Fruit fly (Drosophila melanogaster) whole organism, embryonic: ENCODE data around the gene Glut4EF.

Experiments used
- Atf-2 ChIP-seq: fragments of 200-800 bp; sonication (Bioruptor generic); optimal IDR thresholded peaks from 2 replicates; lab custom pipeline; 2016; ENCODE audit warnings: missing biosample characterization, missing genetic modification characterization
- Awh ChIP-seq: fragments of 200-800 bp; sonication (Bioruptor generic); IDR thresholded peaks from 2 replicates; pipeline ENCODE4, ENCODE4 v1.3.6; 2022; ENCODE audit warnings: missing biosample characterization, missing genetic modification characterization
- Bgb ChIP-seq: fragments of 200-800 bp; sonication (Bioruptor generic); IDR thresholded peaks from 2 replicates; pipeline ENCODE4 v1.3.6; 2022; ENCODE audit warnings: missing biosample characterization, missing genetic modification characterization; ENCODE audit not compliant: partially characterized antibody
- Bteb2 ChIP-seq: fragments of 200-800 bp; sonication (Bioruptor generic); optimal IDR thresholded peaks from 2 replicates; lab custom pipeline; 2016; ENCODE audit warnings: missing biosample characterization, missing genetic modification characterization
- CG12391 ChIP-seq: fragments of 200-800 bp; sonication (Bioruptor generic); optimal IDR thresholded peaks from 3 replicates; lab custom pipeline; 2018; ENCODE audit warnings: missing biosample characterization, mild to moderate bottlenecking, missing genetic modification characterization, moderate library complexity
- CG12942 ChIP-seq: fragments of 200-800 bp; sonication (Bioruptor generic); optimal IDR thresholded peaks from 3 replicates; lab custom pipeline; 2016; ENCODE audit warnings: missing biosample characterization, missing genetic modification characterization
- CG13424 ChIP-seq: fragments of 200-800 bp; sonication (Bioruptor generic); optimal IDR thresholded peaks from 2 replicates; lab custom pipeline; 2019; ENCODE audit warnings: missing biosample characterization, mild to moderate bottlenecking, missing genetic modification characterization, moderate library complexity
- CG17829 ChIP-seq: fragments of 200-800 bp; optimal IDR thresholded peaks from 2 replicates; lab custom pipeline; 2019; ENCODE audit warnings: missing biosample characterization, mild to moderate bottlenecking, missing genetic modification characterization, moderate library complexity
- CG18619 ChIP-seq: fragments of 200-800 bp; sonication (Bioruptor generic); optimal IDR thresholded peaks from 3 replicates; lab custom pipeline; 2017; ENCODE audit warnings: missing biosample characterization, mild to moderate bottlenecking, missing genetic modification characterization
- CG31365 ChIP-seq: fragments of 200-800 bp; sonication (Bioruptor generic); optimal IDR thresholded peaks from 2 replicates; lab custom pipeline; 2018; ENCODE audit warnings: missing biosample characterization, mild to moderate bottlenecking, missing genetic modification characterization
- CG3163 ChIP-seq: fragments of 200-800 bp; sonication (Bioruptor generic); optimal IDR thresholded peaks from 3 replicates; lab custom pipeline; 2016; ENCODE audit warnings: missing biosample characterization, missing genetic modification characterization
- CG32532 ChIP-seq: fragments of 200-800 bp; sonication (Bioruptor generic); IDR thresholded peaks from 2 replicates; pipeline ENCODE4 v1.3.6; 2022; ENCODE audit warnings: missing biosample characterization, missing genetic modification characterization
- CG32767 ChIP-seq: fragments of 200-800 bp; sonication (Bioruptor generic); IDR thresholded peaks from 2 replicates; pipeline ENCODE4 v1.3.6; 2022; ENCODE audit warnings: missing biosample characterization, missing genetic modification characterization
- CG3281 ChIP-seq: fragments of 200-800 bp; sonication (Bioruptor generic); optimal IDR thresholded peaks from 3 replicates; lab custom pipeline; 2017; ENCODE audit warnings: missing biosample characterization, mild to moderate bottlenecking, missing genetic modification characterization
- CG34422 ChIP-seq: fragments of 200-800 bp; sonication (Bioruptor generic); IDR thresholded peaks from 3 replicates; pipeline ENCODE4 v1.3.6; 2022; ENCODE audit warnings: missing biosample characterization, missing genetic modification characterization
- CG7357 ChIP-seq: fragments of 200-800 bp; sonication (Bioruptor generic); IDR thresholded peaks from 3 replicates; pipeline ENCODE4 v1.3.6; 2022; ENCODE audit warnings: missing biosample characterization, missing genetic modification characterization
- CG7786 ChIP-seq: fragments of 200-800 bp; sonication (Bioruptor generic); optimal IDR thresholded peaks from 2 replicates; lab custom pipeline; 2016; ENCODE audit warnings: missing biosample characterization, missing genetic modification characterization
- CG8924 ChIP-seq: fragments of 200-800 bp; optimal IDR thresholded peaks from 3 replicates; lab custom pipeline; 2019; ENCODE audit warnings: missing biosample characterization, mild to moderate bottlenecking, missing genetic modification characterization, moderate library complexity
- CG9215 ChIP-seq: fragments of 200-800 bp; sonication (Bioruptor generic); IDR thresholded peaks from 2 replicates; pipeline ENCODE4 v1.3.6; 2022; ENCODE audit warnings: missing biosample characterization, missing genetic modification characterization
- CG9932 ChIP-seq: fragments of 200-800 bp; sonication (Bioruptor generic); IDR thresholded peaks from 2 replicates; pipeline ENCODE4 v1.3.6; 2022; ENCODE audit warnings: missing biosample characterization, missing genetic modification characterization
- CHES-1-like ChIP-seq: fragments of 200-800 bp; sonication (Bioruptor generic); optimal IDR thresholded peaks from 2 replicates; lab custom pipeline; 2016; ENCODE audit warnings: missing biosample characterization, missing genetic modification characterization
- CkIIα-i1 ChIP-seq: fragments of 200-800 bp; sonication (Bioruptor generic); IDR thresholded peaks from 2 replicates; pipeline ENCODE4 v1.3.6; 2022; ENCODE audit warnings: missing biosample characterization, missing genetic modification characterization
- Dbx ChIP-seq: fragments of 200-800 bp; sonication (Bioruptor generic); IDR thresholded peaks from 3 replicates; pipeline ENCODE4 v1.3.6; 2022; ENCODE audit warnings: missing biosample characterization, missing genetic modification characterization
- Dref ChIP-seq: fragments of 200-800 bp; sonication (Bioruptor generic); IDR thresholded peaks from 2 replicates; pipeline ENCODE4 v1.3.6; 2022; ENCODE audit warnings: missing biosample characterization, missing genetic modification characterization
- Elba2 ChIP-seq: fragments of 200-800 bp; sonication (Bioruptor generic); optimal IDR thresholded peaks from 3 replicates; lab custom pipeline; 2016; ENCODE audit warnings: missing biosample characterization, missing genetic modification characterization
- GATAe ChIP-seq: fragments of 200-800 bp; sonication (Bioruptor generic); conservative IDR thresholded peaks from 2 replicates; pipeline ENCODE4 v1.3.6; 2022; ENCODE audit warnings: missing biosample characterization, missing genetic modification characterization
- Gug ChIP-seq: fragments of 200-800 bp; sonication (Bioruptor generic); IDR thresholded peaks from 4 replicates; pipeline ENCODE4 v1.3.6; 2022; ENCODE audit warnings: missing biosample characterization, missing genetic modification characterization
- H2.0 ChIP-seq: fragments of 200-800 bp; sonication (Bioruptor generic); IDR thresholded peaks from 2 replicates; pipeline ENCODE4 v1.3.6; 2022; ENCODE audit warnings: missing biosample characterization, missing genetic modification characterization
- HmgD ChIP-seq: fragments of 200-800 bp; sonication (Bioruptor generic); optimal IDR thresholded peaks from 3 replicates; lab custom pipeline; 2016; ENCODE audit warnings: missing biosample characterization, missing genetic modification characterization
- Hmr ChIP-seq: fragments of 200-800 bp; sonication (Bioruptor generic); optimal IDR thresholded peaks from 3 replicates; lab custom pipeline; 2017; ENCODE audit warnings: mild to moderate bottlenecking, missing biosample characterization, missing genetic modification reagents, missing genetic modification characterization
- Lhr ChIP-seq: fragments of 200-800 bp; sonication (Bioruptor generic); optimal IDR thresholded peaks from 3 replicates; lab custom pipeline; 2017; ENCODE audit warnings: mild to moderate bottlenecking, missing biosample characterization, missing genetic modification reagents, missing genetic modification characterization
- Lpt ChIP-seq: fragments of >200 bp; optimal IDR thresholded peaks from 2 replicates; lab custom pipeline; 2018; ENCODE audit warnings: missing biosample characterization, missing genetic modification characterization
- Med ChIP-seq: fragments of 200-800 bp; sonication (Bioruptor generic); peaks from one replicate; lab custom pipeline; 2016; ENCODE audit warnings: missing biosample characterization, missing genetic modification characterization, mild to moderate bottlenecking, inconsistent platforms, moderate library complexity
- Meics ChIP-seq: fragments of 200-800 bp; sonication (Bioruptor generic); optimal IDR thresholded peaks from 2 replicates; lab custom pipeline; 2017; ENCODE audit warnings: missing biosample characterization, mild to moderate bottlenecking, missing genetic modification characterization
- ato ChIP-seq: fragments of 200-800 bp; sonication (Bioruptor generic); IDR thresholded peaks from 2 replicates; pipeline ENCODE4 v1.3.6; 2022; ENCODE audit warnings: missing biosample characterization, missing genetic modification characterization; ENCODE audit not compliant: partially characterized antibody
- bbx ChIP-seq: fragments of 200-800 bp; sonication (Bioruptor generic); IDR thresholded peaks from 2 replicates; pipeline ENCODE4 v1.3.6; 2022; ENCODE audit warnings: missing biosample characterization, missing genetic modification characterization; ENCODE audit not compliant: partially characterized antibody
- bsh ChIP-seq, 2 experiments: fragments of 200-800 bp; sonication (Bioruptor generic); optimal IDR thresholded peaks; 2 replicates each; lab custom pipeline; 2017 to 2018; ENCODE audit warnings: mild to moderate bottlenecking in 2 of 2, missing biosample characterization in 2 of 2, missing genetic modification characterization in 2 of 2, moderate library complexity in 1 of 2
- dati ChIP-seq: fragments of 200-800 bp; sonication (Bioruptor generic); IDR thresholded peaks from 2 replicates; pipeline ENCODE4 v1.3.6; 2022; ENCODE audit warnings: missing biosample characterization, missing genetic modification characterization
- fd96Cb ChIP-seq: fragments of 200-800 bp; sonication (Bioruptor generic); optimal IDR thresholded peaks from 2 replicates; lab custom pipeline; 2018; ENCODE audit warnings: missing biosample characterization, mild to moderate bottlenecking, missing genetic modification characterization, moderate library complexity
- gcm2 ChIP-seq: fragments of 200-800 bp; sonication (Bioruptor generic); optimal IDR thresholded peaks from 2 replicates; lab custom pipeline; 2016; ENCODE audit warnings: missing biosample characterization, missing genetic modification characterization
- hth ChIP-seq: fragments of >200 bp; optimal IDR thresholded peaks from 2 replicates; lab custom pipeline; 2017; ENCODE audit warnings: inconsistent platforms
- jumu ChIP-seq: fragments of 200-800 bp; sonication (Bioruptor generic); optimal IDR thresholded peaks from 3 replicates; lab custom pipeline; 2016; ENCODE audit warnings: missing biosample characterization, missing genetic modification characterization
- knrl ChIP-seq: fragments of 200-800 bp; sonication (Bioruptor generic); IDR thresholded peaks from 3 replicates; pipeline ENCODE4 v1.3.6; 2022; ENCODE audit warnings: missing biosample characterization, missing genetic modification characterization; ENCODE audit not compliant: partially characterized antibody
- maf-S ChIP-seq: fragments of 200-800 bp; sonication (Bioruptor generic); optimal IDR thresholded peaks from 2 replicates; lab custom pipeline; 2016; ENCODE audit warnings: missing biosample characterization, missing genetic modification characterization
- nerfin-2 ChIP-seq: fragments of 200-800 bp; sonication (Bioruptor generic); IDR thresholded peaks from 2 replicates; pipeline ENCODE4 v1.3.6; 2022; ENCODE audit warnings: missing biosample characterization, missing genetic modification characterization; ENCODE audit not compliant: partially characterized antibody
- org-1 ChIP-seq: fragments of 200-800 bp; sonication (Bioruptor generic); optimal IDR thresholded peaks from 2 replicates; lab custom pipeline; 2017; ENCODE audit warnings: missing biosample characterization, missing genetic modification characterization
- otp ChIP-seq: fragments of 200-800 bp; sonication (Bioruptor generic); IDR thresholded peaks from 3 replicates; pipeline ENCODE4, ENCODE4 v1.3.6; 2022; ENCODE audit warnings: missing biosample characterization, missing genetic modification characterization
- psq ChIP-seq: fragments of 200-800 bp; sonication (Bioruptor generic); optimal IDR thresholded peaks from 2 replicates; lab custom pipeline; 2017; ENCODE audit warnings: missing biosample characterization, missing genetic modification characterization
- sens ChIP-seq: fragments of 200-800 bp; sonication (Bioruptor generic); peaks from one replicate; lab custom pipeline; 2016; ENCODE audit warnings: missing biosample characterization, missing genetic modification characterization
- so ChIP-seq: fragments of 200-800 bp; sonication (Bioruptor generic); IDR thresholded peaks from 3 replicates; pipeline ENCODE4 v1.3.6; 2022; ENCODE audit warnings: missing biosample characterization, missing genetic modification characterization
- vfl ChIP-seq: fragments of 200-800 bp; sonication (Bioruptor generic); optimal IDR thresholded peaks from 2 replicates; lab custom pipeline; 2016; ENCODE audit warnings: missing biosample characterization, missing genetic modification characterization
- zfh2 ChIP-seq: fragments of 200-800 bp; sonication (Bioruptor generic); optimal IDR thresholded peaks from 2 replicates; lab custom pipeline; 2016; ENCODE audit warnings: missing biosample characterization, missing genetic modification characterization

Glut4EF gene

dm6 chr3R:9873753-9874117 is 746 bp upstream of the Glut4EF start (continued):
- peak; percentile 74 for TF ChIP-seq Awh (GFP tag; lab: Robert Waterston, UW)
- TF ChIP-seq CG18619 (GFP tag; lab: Kevin White, UChicago), result peak; percentile 73
- TF ChIP-seq CkIIα-i1, result no peak
- TF ChIP-seq CG32532 (GFP tag; lab: Robert Waterston, UW), result peak; percentile 64
- no peak for TF ChIP-seq Lhr
- TF ChIP-seq Hmr (GFP tag; lab: Kevin White, UChicago), result peak; percentile 88
- peak; percentile 95 for TF ChIP-seq sens (GFP tag; lab: Kevin White, UChicago)
- no peak for TF ChIP-seq Bgb (GFP tag; lab: Robert Waterston, UW)
- peak; percentile 91 for TF ChIP-seq CG7786 (GFP tag; lab: Kevin White, UChicago)
- TF ChIP-seq bbx, result no peak
- peak; percentile 85 for TF ChIP-seq org-1 (GFP tag; lab: Kevin White, UChicago)
- TF ChIP-seq Dbx (GFP tag; lab: Robert Waterston, UW), result no peak
- TF ChIP-seq CG31365 (tag; lab: Kevin White, UChicago), result no peak
- TF ChIP-seq HmgD (GFP tag; lab: Kevin White, UChicago), result peak; percentile 78
- TF ChIP-seq CG17829 (tag; lab: Kevin White, UChicago), result peak; percentile 49
- peak; percentile 53; the same call in 1 of the 2 replicates for TF ChIP-seq H2.0 (GFP tag; lab: Robert Waterston, UW)
- TF ChIP-seq Bteb2 (GFP tag; lab: Kevin White, UChicago), result peak; percentile 72
- peak; percentile 84 for TF ChIP-seq CHES-1-like (GFP tag; lab: Kevin White, UChicago)
- TF ChIP-seq dati (GFP tag; lab: Robert Waterston, UW), result peak; percentile 50; the same call in 1 of the 2 replicates
- no peak for TF ChIP-seq knrl (GFP tag; lab: Robert Waterston, UW)
- no peak for TF ChIP-seq GATAe
- peak; percentile 49 to 50 for TF ChIP-seq bsh (GFP tag; optimal IDR thresholded peaks at IDR 0.05; lab: Kevin White, UChicago)
- peak; percentile 85 for TF ChIP-seq CG34422
- peak; percentile 79 for TF ChIP-seq fd96Cb (tag; lab: Kevin White, UChicago)
- 0 out of 3 replicates have a peak, but pooled peaks have one; percentile 17 for TF ChIP-seq otp (GFP tag; lab: Robert Waterston, UW)
- peak; percentile 84 for TF ChIP-seq vfl (GFP tag; lab: Kevin White, UChicago)
- peak; percentile 89 for TF ChIP-seq Meics (GFP tag; lab: Kevin White, UChicago)
- TF ChIP-seq gcm2 (GFP tag; lab: Kevin White, UChicago), result peak; percentile 54
- TF ChIP-seq CG13424 (tag; lab: Kevin White, UChicago), result peak; percentile 72
- TF ChIP-seq maf-S (GFP tag; lab: Kevin White, UChicago), result peak; percentile 80
- peak; percentile 94 for TF ChIP-seq CG3163
- peak; percentile 49 for TF ChIP-seq psq (GFP tag; lab: Kevin White, UChicago)
- peak; percentile 80 for TF ChIP-seq Atf-2 (GFP tag; lab: Kevin White, UChicago)
- peak; percentile 95 for TF ChIP-seq zfh2 (GFP tag; lab: Kevin White, UChicago)
- peak; percentile 75 for TF ChIP-seq CG12391 (tag; lab: Kevin White, UChicago)
- peak; percentile 98 for TF ChIP-seq Med (GFP tag; lab: Kevin White, UChicago)
- TF ChIP-seq CG9215 (GFP tag; lab: Robert Waterston, UW), result peak; percentile 75
- no peak for TF ChIP-seq nerfin-2 (GFP tag; lab: Robert Waterston, UW)
- TF ChIP-seq CG3281, result peak; percentile 85
- TF ChIP-seq jumu, result peak; percentile 76
- peak; percentile 80 for TF ChIP-seq CG7357 (GFP tag; lab: Robert Waterston, UW)
- TF ChIP-seq ato (GFP tag; lab: Robert Waterston, UW), result no peak
- TF ChIP-seq CG8924 (tag; lab: Kevin White, UChicago), result peak; percentile 81
- no peak for TF ChIP-seq Elba2 (GFP tag; lab: Kevin White, UChicago)
- TF ChIP-seq hth (lab: Kevin White, UChicago), result no peak
- no peak for TF ChIP-seq Lpt (GFP tag; lab: Kevin White, UChicago)
- peak; percentile 64 for TF ChIP-seq CG12942 (GFP tag; lab: Kevin White, UChicago)
- TF ChIP-seq CG9932 (GFP tag; lab: Robert Waterston, UW), result peak; percentile 74
- no peak for TF ChIP-seq Dref (GFP tag; lab: Robert Waterston, UW)
- peak; percentile 57; the same call in 1 of the 2 replicates for TF ChIP-seq CG32767 (GFP tag; lab: Robert Waterston, UW)
- TF ChIP-seq so (GFP tag; lab: Robert Waterston, UW), result peak; percentile 65; the same call in 1 of the 3 replicates
- peak; percentile 81; the same call in 3 of the 4 replicates for TF ChIP-seq Gug (GFP tag; lab: Robert Waterston, UW)
